Fruit fly (Drosophila melanogaster) whole organism, embryonic: ENCODE measurements around the gene CG12728.

Experiments
- B-H2 ChIP-seq: fragments of 200-800 bp; sonication (Bioruptor generic); optimal IDR thresholded peaks from 2 replicates; lab custom pipeline; 2018; ENCODE audit warnings: missing biosample characterization, mild to moderate bottlenecking, missing genetic modification characterization
- CG10654 ChIP-seq: fragments of 200-800 bp; sonication (Bioruptor generic); optimal IDR thresholded peaks from 2 replicates; lab custom pipeline; 2016; ENCODE audit warnings: missing biosample characterization, missing genetic modification characterization
- CG11247 ChIP-seq: fragments of 200-800 bp; sonication (Bioruptor generic); IDR thresholded peaks from 2 replicates; pipeline ENCODE4 v1.3.6; 2022; ENCODE audit warnings: missing biosample characterization, missing genetic modification characterization
- CG11695 ChIP-seq: fragments of 200-800 bp; sonication (Bioruptor generic); IDR thresholded peaks from 3 replicates; pipeline ENCODE4 v1.3.6; 2022; ENCODE audit warnings: missing biosample characterization, missing genetic modification characterization
- CG13287 ChIP-seq: fragments of 200-800 bp; sonication (Bioruptor generic); IDR thresholded peaks from 2 replicates; pipeline ENCODE4 v1.3.6; 2022; ENCODE audit warnings: missing biosample characterization, missing genetic modification characterization; ENCODE audit not compliant: partially characterized antibody
- CG14441 ChIP-seq: fragments of 200-800 bp; sonication (Bioruptor generic); IDR thresholded peaks from 2 replicates; pipeline ENCODE4 v1.3.6; 2022; ENCODE audit warnings: missing biosample characterization, missing genetic modification characterization
- CG15269 ChIP-seq: fragments of 200-800 bp; sonication (Bioruptor generic); optimal IDR thresholded peaks from 2 replicates; lab custom pipeline; 2018; ENCODE audit warnings: missing biosample characterization, mild to moderate bottlenecking, missing genetic modification characterization, moderate library complexity
- CG15696 ChIP-seq: fragments of 200-800 bp; sonication (Bioruptor generic); optimal IDR thresholded peaks from 2 replicates; lab custom pipeline; 2019; ENCODE audit warnings: missing biosample characterization, mild to moderate bottlenecking, missing genetic modification characterization, moderate library complexity
- CG1647 ChIP-seq: fragments of 200-800 bp; sonication (Bioruptor generic); optimal IDR thresholded peaks from 3 replicates; lab custom pipeline; 2016; ENCODE audit warnings: missing biosample characterization, missing genetic modification characterization
- CG17361 ChIP-seq: fragments of 200-800 bp; sonication (Bioruptor generic); IDR thresholded peaks from 3 replicates; pipeline ENCODE4 v1.3.6; 2022; ENCODE audit warnings: missing biosample characterization, missing genetic modification characterization
- CG17829 ChIP-seq: fragments of 200-800 bp; optimal IDR thresholded peaks from 2 replicates; lab custom pipeline; 2019; ENCODE audit warnings: missing biosample characterization, mild to moderate bottlenecking, missing genetic modification characterization, moderate library complexity
- CG1832 ChIP-seq: fragments of 200-800 bp; sonication (Bioruptor generic); optimal IDR thresholded peaks from 2 replicates; lab custom pipeline; 2017; ENCODE audit warnings: missing biosample characterization, mild to moderate bottlenecking, missing genetic modification characterization, inconsistent platforms
- CG2199 ChIP-seq: fragments of 200-800 bp; sonication (Bioruptor generic); IDR thresholded peaks from 3 replicates; pipeline ENCODE4 v1.3.6; 2022; ENCODE audit warnings: missing biosample characterization, missing genetic modification characterization
- CG3163 ChIP-seq: fragments of 200-800 bp; sonication (Bioruptor generic); optimal IDR thresholded peaks from 3 replicates; lab custom pipeline; 2016; ENCODE audit warnings: missing biosample characterization, missing genetic modification characterization
- CG34376 ChIP-seq: fragments of 200-800 bp; sonication (Bioruptor generic); optimal IDR thresholded peaks from 2 replicates; lab custom pipeline; 2018; ENCODE audit warnings: missing biosample characterization, mild to moderate bottlenecking, missing genetic modification characterization
- CG6683 ChIP-seq: fragments of 200-800 bp; sonication (Bioruptor generic); optimal IDR thresholded peaks from 2 replicates; lab custom pipeline; 2017; ENCODE audit warnings: missing biosample characterization, mild to moderate bottlenecking, missing genetic modification characterization, missing genetic modification reagents
- CG7372 ChIP-seq: fragments of 200-800 bp; sonication (Bioruptor generic); IDR thresholded peaks from 2 replicates; pipeline ENCODE4 v1.3.6; 2022; ENCODE audit warnings: missing biosample characterization, missing genetic modification characterization
- CG7987 ChIP-seq: fragments of 200-800 bp; sonication (Bioruptor generic); optimal IDR thresholded peaks from 2 replicates; lab custom pipeline; 2018; ENCODE audit warnings: missing biosample characterization, mild to moderate bottlenecking, missing genetic modification characterization, moderate library complexity
- CG8359 ChIP-seq: fragments of 200-800 bp; sonication (Bioruptor generic); optimal IDR thresholded peaks from 2 replicates; lab custom pipeline; 2017; ENCODE audit warnings: missing biosample characterization, mild to moderate bottlenecking, missing genetic modification characterization, borderline replicate concordance
- CG9797 ChIP-seq: fragments of 200-800 bp; sonication (Bioruptor generic); optimal IDR thresholded peaks from 3 replicates; lab custom pipeline; 2018; ENCODE audit warnings: missing biosample characterization, mild to moderate bottlenecking, missing genetic modification characterization
- CkIIα-i1 ChIP-seq: fragments of 200-800 bp; sonication (Bioruptor generic); IDR thresholded peaks from 2 replicates; pipeline ENCODE4 v1.3.6; 2022; ENCODE audit warnings: missing biosample characterization, missing genetic modification characterization
- Dad ChIP-seq: fragments of 200-800 bp; sonication (Bioruptor generic); optimal IDR thresholded peaks from 3 replicates; lab custom pipeline; 2016; ENCODE audit warnings: missing biosample characterization, missing genetic modification characterization
- Elba2 ChIP-seq: fragments of 200-800 bp; sonication (Bioruptor generic); optimal IDR thresholded peaks from 3 replicates; lab custom pipeline; 2016; ENCODE audit warnings: missing biosample characterization, missing genetic modification characterization
- Fer1 ChIP-seq: fragments of 200-800 bp; sonication (Bioruptor generic); optimal IDR thresholded peaks from 2 replicates; lab custom pipeline; 2017; ENCODE audit warnings: missing biosample characterization, mild to moderate bottlenecking, missing genetic modification characterization
- Hr3 ChIP-seq: fragments of 200-800 bp; sonication (Bioruptor generic); optimal IDR thresholded peaks from 3 replicates; lab custom pipeline; 2016; ENCODE audit warnings: missing biosample characterization, missing genetic modification characterization
- Meics ChIP-seq: fragments of 200-800 bp; sonication (Bioruptor generic); optimal IDR thresholded peaks from 2 replicates; lab custom pipeline; 2017; ENCODE audit warnings: missing biosample characterization, mild to moderate bottlenecking, missing genetic modification characterization
- Nf-YB ChIP-seq: fragments of 200-800 bp; sonication (Bioruptor generic); optimal IDR thresholded peaks from 3 replicates; lab custom pipeline; 2019; ENCODE audit warnings: missing biosample characterization, mild to moderate bottlenecking, missing genetic modification characterization, moderate library complexity
- Oaz ChIP-seq: fragments of 200-800 bp; sonication (Bioruptor generic); IDR thresholded peaks from 2 replicates; pipeline ENCODE4 v1.3.6; 2022; ENCODE audit warnings: missing biosample characterization, missing genetic modification characterization
- Poxn ChIP-seq: fragments of 200-800 bp; sonication (Bioruptor generic); IDR thresholded peaks from 2 replicates; pipeline ENCODE4 v1.3.6; 2022; ENCODE audit warnings: missing biosample characterization, missing genetic modification characterization
- Ravus ChIP-seq: fragments of 200-800 bp; sonication (Bioruptor generic); IDR thresholded peaks from 2 replicates; pipeline ENCODE4 v1.3.6; 2022; ENCODE audit warnings: missing biosample characterization, missing genetic modification characterization
- Side ChIP-seq: fragments of 200-800 bp; sonication (Bioruptor generic); optimal IDR thresholded peaks from 2 replicates; lab custom pipeline; 2016; ENCODE audit warnings: missing biosample characterization, missing genetic modification characterization
- ato ChIP-seq: fragments of 200-800 bp; sonication (Bioruptor generic); IDR thresholded peaks from 2 replicates; pipeline ENCODE4 v1.3.6; 2022; ENCODE audit warnings: missing biosample characterization, missing genetic modification characterization; ENCODE audit not compliant: partially characterized antibody
- bcd ChIP-seq: fragments of 200-800 bp; sonication (Bioruptor generic); optimal IDR thresholded peaks from 2 replicates; lab custom pipeline; 2017; ENCODE audit warnings: missing biosample characterization, mild to moderate bottlenecking, missing genetic modification characterization
- dmrt99B ChIP-seq: fragments of 200-800 bp; sonication (Bioruptor generic); optimal IDR thresholded peaks from 2 replicates; lab custom pipeline; 2018; ENCODE audit warnings: missing biosample characterization, mild to moderate bottlenecking, missing genetic modification characterization, moderate library complexity
- gt ChIP-seq: fragments of 200-800 bp; sonication (Bioruptor generic); IDR thresholded peaks from 2 replicates; pipeline ENCODE4 v1.3.6; 2022; ENCODE audit warnings: missing biosample characterization, missing genetic modification characterization
- hkb ChIP-seq, 2 experiments: fragments of 200-800 bp in 1 of 2; fragments of >200 bp in 1 of 2; sonication (Bioruptor generic) in 1 of 2; IDR thresholded peaks in 1 of 2; optimal IDR thresholded peaks in 1 of 2; 2 replicates each; pipeline versions ENCODE4 v1.3.6 to Lab custom; 2017 to 2022; ENCODE audit warnings: missing biosample characterization in 1 of 2, missing genetic modification characterization in 1 of 2
- insv ChIP-seq, 2 experiments: fragments of 200-800 bp; sonication (Bioruptor generic); optimal IDR thresholded peaks; 3 replicates each; lab custom pipeline; 2016 to 2018; ENCODE audit warnings: missing biosample characterization in 2 of 2, missing genetic modification characterization in 2 of 2
- luna ChIP-seq: fragments of 200-800 bp; sonication (Bioruptor generic); optimal IDR thresholded peaks from 2 replicates; lab custom pipeline; 2016; ENCODE audit warnings: missing biosample characterization, missing genetic modification characterization
- odd ChIP-seq: fragments of 200-800 bp; sonication (Bioruptor generic); optimal IDR thresholded peaks from 2 replicates; lab custom pipeline; 2017; ENCODE audit warnings: missing biosample characterization, mild to moderate bottlenecking, missing genetic modification characterization
- onecut ChIP-seq: fragments of 200-800 bp; sonication (Bioruptor generic); IDR thresholded peaks from 2 replicates; pipeline ENCODE4 v1.3.6; 2022; ENCODE audit warnings: missing biosample characterization, missing genetic modification characterization
- pum ChIP-seq: fragments of 200-800 bp; sonication (Bioruptor generic); optimal IDR thresholded peaks from 2 replicates; lab custom pipeline; 2016; ENCODE audit warnings: missing biosample characterization, missing genetic modification characterization
- run ChIP-seq: fragments of 200-800 bp; sonication (Bioruptor generic); optimal IDR thresholded peaks from 3 replicates; lab custom pipeline; 2018; ENCODE audit warnings: missing biosample characterization, mild to moderate bottlenecking, missing genetic modification characterization
- sens ChIP-seq: fragments of 200-800 bp; sonication (Bioruptor generic); peaks from one replicate; lab custom pipeline; 2016; ENCODE audit warnings: missing biosample characterization, missing genetic modification characterization
- sob ChIP-seq: fragments of 200-800 bp; sonication (Bioruptor generic); IDR thresholded peaks from 2 replicates; pipeline ENCODE4 v1.3.6; 2022; ENCODE audit warnings: missing biosample characterization, missing genetic modification characterization
- sr ChIP-seq: fragments of 200-800 bp; sonication (Bioruptor generic); IDR thresholded peaks from 3 replicates; pipeline ENCODE4 v1.3.6; 2022; ENCODE audit warnings: missing biosample characterization, missing genetic modification characterization
- tll ChIP-seq, 2 experiments: fragments of 200-800 bp in 1 of 2; fragments of >200 bp in 1 of 2; sonication (Bioruptor generic) in 1 of 2; optimal IDR thresholded peaks; 2 replicates each; lab custom pipeline; 2017 to 2019; ENCODE audit warnings: missing biosample characterization in 2 of 2, missing genetic modification characterization in 2 of 2, mild to moderate bottlenecking in 1 of 2, moderate library complexity in 1 of 2
- trem ChIP-seq: fragments of 200-800 bp; optimal IDR thresholded peaks from 3 replicates; lab custom pipeline; 2019; ENCODE audit warnings: missing biosample characterization, mild to moderate bottlenecking, missing genetic modification characterization, moderate library complexity
- ttk ChIP-seq: fragments of 200-800 bp; sonication (Bioruptor generic); IDR thresholded peaks from 2 replicates; pipeline ENCODE4 v2.1.2; 2022; ENCODE audit warnings: missing biosample characterization, missing genetic modification characterization
- wek ChIP-seq: fragments of 200-800 bp; sonication (Bioruptor generic); optimal IDR thresholded peaks from 3 replicates; lab custom pipeline; 2018; ENCODE audit warnings: missing biosample characterization, mild to moderate bottlenecking, missing genetic modification characterization, moderate library complexity
- yki ChIP-seq: fragments of >200 bp; optimal IDR thresholded peaks from 3 replicates; lab custom pipeline; 2018

CG12728 gene

DNA sequence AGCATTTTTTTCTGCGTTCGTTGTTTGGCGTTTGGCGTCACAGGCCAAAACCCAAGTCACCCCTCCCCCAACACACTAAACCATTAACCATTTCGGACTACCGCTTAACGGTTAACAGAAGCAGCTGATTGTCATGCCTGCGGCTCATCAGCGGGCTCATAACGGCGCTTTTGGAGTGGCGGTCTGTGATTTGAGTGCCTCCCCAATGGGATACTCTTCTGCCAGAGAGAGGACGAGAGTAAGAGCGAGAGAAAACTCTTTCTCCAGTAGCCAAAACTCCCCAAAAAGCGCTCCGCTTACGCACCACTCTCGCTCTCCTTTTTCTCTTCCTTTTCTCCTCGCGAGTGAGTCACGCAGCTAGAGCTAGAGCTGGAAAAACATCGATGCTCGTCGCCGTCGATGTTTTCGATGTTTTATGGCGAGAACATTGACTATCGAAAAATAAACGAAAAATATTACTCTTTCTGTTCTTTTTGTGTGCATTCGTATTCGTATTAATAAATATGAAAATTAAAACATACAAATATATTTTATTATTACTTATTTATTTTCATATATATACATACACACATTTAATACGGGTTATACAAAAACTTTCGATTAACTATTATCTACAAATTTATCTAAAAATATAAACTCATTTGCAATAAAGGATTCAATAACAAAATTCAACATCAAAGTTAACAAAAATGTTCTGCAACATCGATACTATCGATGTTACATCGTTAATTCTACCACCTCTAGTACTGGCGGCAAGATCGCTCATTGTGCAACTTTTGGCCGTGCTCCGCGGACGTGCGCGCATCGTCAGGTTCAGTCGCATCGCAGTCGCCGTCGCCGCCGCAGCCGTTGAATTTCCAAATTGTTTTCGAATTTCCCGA, 23.4 kb downstream of the CG12728 start, which contains the start of gene Grip (continued):
- TF ChIP-seq wek (GFP tag; lab: Kevin White, UChicago) (no peak), CkIIα-i1 (GFP tag; lab: Robert Waterston, UW) (no peak), dmrt99B (tag; lab: Kevin White, UChicago) (peak; percentile 11), yki (lab: Kevin White, UChicago) (peak; percentile 69), sens (GFP tag; lab: Kevin White, UChicago) (peak; percentile 43), onecut (GFP tag; lab: Robert Waterston, UW) (no peak), Nf-YB (GFP tag; lab: Kevin White, UChicago) (peak; percentile 28), CG3163 (GFP tag; lab: Kevin White, UChicago) (peak; percentile 72), CG7987 (GFP tag; lab: Kevin White, UChicago) (no peak), Dad (GFP tag; lab: Kevin White, UChicago) (no peak), Hr3 (peak; percentile 47), Ravus (GFP tag; lab: Robert Waterston, UW) (no peak), ttk (GFP tag; lab: Robert Waterston, UW) (no peak; the same call in 1 of the 2 replicates), sr (GFP tag; lab: Robert Waterston, UW) (no peak), CG34376 (GFP tag; lab: Kevin White, UChicago) (no peak), Fer1 (GFP tag; lab: Kevin White, UChicago) (no peak), odd (GFP tag; lab: Kevin White, UChicago) (no peak), CG15696 (tag; lab: Kevin White, UChicago) (peak; percentile 50), trem (peak; percentile 27), sob (GFP tag; lab: Robert Waterston, UW) (no peak), pum (GFP tag; lab: Kevin White, UChicago) (no peak), Meics (peak; percentile 26), CG8359 (GFP tag; lab: Kevin White, UChicago) (no peak), insv (GFP tag; optimal IDR thresholded peaks at IDR 0.05; lab: Kevin White, UChicago) (no peak), CG11247 (GFP tag; lab: Robert Waterston, UW) (no peak), CG17361 (peak; percentile 73), CG1647 (no peak), CG6683 (GFP tag; lab: Kevin White, UChicago) (no peak), CG9797 (GFP tag; lab: Kevin White, UChicago) (no peak), bcd (GFP tag; lab: Kevin White, UChicago) (no peak), B-H2 (GFP tag; lab: Kevin White, UChicago) (no peak), CG2199 (GFP tag; lab: Robert Waterston, UW) (no peak), gt (GFP tag; lab: Robert Waterston, UW) (no peak), luna (GFP tag; lab: Kevin White, UChicago) (no peak), Elba2 (GFP tag; lab: Kevin White, UChicago) (no peak), CG14441 (no peak), Side (GFP tag; lab: Kevin White, UChicago) (no peak), tll (GFP tag; optimal IDR thresholded peaks at IDR 0.05; lab: Kevin White, UChicago) (no peak), hkb (optimal IDR thresholded peaks at IDR 0.05; lab: Kevin White, UChicago) (no peak), hkb (GFP tag; IDR thresholded peaks at IDR 0.05; lab: Robert Waterston, UW) (no peak), ato (GFP tag; lab: Robert Waterston, UW) (no peak), run (tag; lab: Kevin White, UChicago) (no peak), Oaz (GFP tag; lab: Robert Waterston, UW) (no peak), CG10654 (peak; percentile 29), CG15269 (tag; lab: Kevin White, UChicago) (peak; percentile 9), CG11695 (no peak), CG7372 (GFP tag; lab: Robert Waterston, UW) (no peak), CG13287 (GFP tag; lab: Robert Waterston, UW) (peak; percentile 67), CG17829 (tag; lab: Kevin White, UChicago) (peak; percentile 50), Poxn (GFP tag; lab: Robert Waterston, UW) (no peak), CG1832 (GFP tag; lab: Kevin White, UChicago) (no peak)
